Fruit fly (Drosophila melanogaster) Kc167 (cell line): ENCODE results near the gene CG4896.

Source experiments
- Myc ChIP-seq: fragments of >200 bp; optimal IDR thresholded peaks from 2 replicates; lab custom pipeline; 2017; ENCODE audit warnings: missing external identifiers
- Sin3A ChIP-seq: fragments of >200 bp; optimal IDR thresholded peaks from 2 replicates; lab custom pipeline; 2018; ENCODE audit warnings: missing external identifiers

dm6 chr2L:1163538-1164143 is 13.8 kb upstream of the CG4896 start, which contains the start of gene CG5080:
- TF ChIP-seq Myc (lab: Kevin White, UChicago) = no peak
- TF ChIP-seq Sin3A = no peak
